Worm (Caenorhabditis elegans): ENCODE measurements around the gene Y10G11A.1.

Y10G11A.1 gene

DNA sequence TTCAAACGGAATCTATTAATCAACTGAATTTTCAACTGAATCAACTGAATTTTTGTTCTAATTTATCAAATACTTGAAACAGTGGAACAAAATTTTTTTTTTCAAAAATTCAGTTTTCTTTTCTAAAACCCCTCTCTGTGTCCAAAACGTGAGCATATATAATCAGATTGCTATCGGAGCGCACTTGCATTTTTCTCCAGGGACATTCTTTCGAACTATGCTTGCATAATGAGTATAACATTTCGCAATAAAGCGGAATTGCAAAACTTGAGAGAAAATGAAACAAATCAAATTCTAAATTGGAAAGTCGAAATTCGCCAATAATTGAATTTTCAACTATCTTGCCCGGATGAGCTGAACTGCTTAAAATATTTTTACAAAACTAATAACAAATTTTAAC is 51.6 kb downstream of the Y10G11A.1 start:
- no peak for TF ChIP-seq ceh-83 (GFP tag; optimal IDR thresholded peaks at IDR 0.05)
- peak; percentile 87 for TF ChIP-seq ces-1 (GFP tag; optimal IDR thresholded peaks at IDR 0.05)
- no peak for TF ChIP-seq unc-120 (tag; optimal IDR thresholded peaks at IDR 0.05; ENCODE audit: poor library complexity, severe bottlenecking)

DNA sequence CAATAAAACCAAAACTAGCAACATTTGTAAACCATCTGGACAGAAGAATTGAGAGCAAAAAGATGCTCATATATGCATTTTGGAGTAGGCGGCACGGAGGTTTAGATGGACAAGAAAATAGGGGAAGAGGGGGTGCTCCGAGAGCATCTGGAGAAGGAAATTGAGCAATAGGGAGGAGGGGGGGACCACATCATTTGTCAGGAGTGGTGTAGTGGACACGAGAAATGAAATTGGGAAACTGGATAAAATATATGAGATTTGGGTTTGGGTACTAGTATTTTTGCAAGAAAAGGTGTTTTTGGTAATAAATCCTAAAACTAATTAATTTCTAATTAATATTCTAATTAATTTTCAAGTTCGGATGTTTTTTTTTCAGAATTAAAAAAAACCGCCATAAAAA is 52.7 kb downstream of the Y10G11A.1 start, which contains the start of gene Y51H4A.1:
TSS of gene Y51H4A.1 (minus strand) at position 127 of the 400 bp plus-strand sequence.
- no peak for TF ChIP-seq zip-8 (tag; optimal IDR thresholded peaks at IDR 0.05)
- TF ChIP-seq ces-1 (GFP tag; optimal IDR thresholded peaks at IDR 0.05), result peak; percentile 74
